Fruit fly (Drosophila melanogaster): ENCODE measurements around the gene CG32683.

CG32683 gene

DNA sequence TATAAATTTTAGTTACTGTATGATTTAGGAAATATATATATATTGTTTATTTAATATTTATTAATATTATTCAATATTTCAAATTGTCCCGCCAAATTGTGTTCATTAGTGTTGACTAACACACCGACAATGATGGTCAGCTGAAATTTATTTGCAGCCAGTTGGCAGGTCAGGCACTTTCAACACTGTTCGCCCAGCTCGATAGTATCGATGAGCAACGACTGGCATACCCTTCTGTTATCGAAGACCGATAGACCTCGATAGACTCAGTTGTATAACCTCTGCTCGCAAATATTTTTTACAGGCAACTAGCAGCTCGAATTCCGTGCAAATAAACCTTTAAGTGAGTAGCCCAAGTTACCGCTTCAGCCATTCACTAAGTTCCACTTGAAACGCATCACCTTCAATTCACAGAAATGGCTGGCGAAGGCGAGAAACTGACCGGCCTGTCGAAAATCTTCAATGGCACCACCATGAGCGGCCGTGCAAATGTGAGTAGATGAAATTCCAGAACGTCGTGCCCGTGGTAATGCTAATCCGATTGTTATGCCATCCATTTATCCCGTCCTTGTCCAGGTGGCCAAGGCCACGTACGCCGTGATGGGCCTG, 5.9 kb upstream of the CG32683 start, which contains the start of gene Neb-cGP (continued):
- TF ChIP-seq slp2 (GFP tag; optimal IDR thresholded peaks at IDR 0.05) (peak; percentile 2), vvl (GFP tag; IDR thresholded peaks at IDR 0.05) (peak; percentile 82), CG5953 (GFP tag; IDR thresholded peaks at IDR 0.05) (no peak), CG9817 (tag; optimal IDR thresholded peaks at IDR 0.05) (peak; percentile 68), CG13624 (GFP tag; optimal IDR thresholded peaks at IDR 0.05) (peak; percentile 70), CG4730 (GFP tag; IDR thresholded peaks at IDR 0.05) (no peak), pho (GFP tag; optimal IDR thresholded peaks at IDR 0.05) (peak; percentile 43), gsb (GFP tag; IDR thresholded peaks at IDR 0.05) (no peak), H2.0 (GFP tag; IDR thresholded peaks at IDR 0.05) (0 out of 2 replicates have a peak, but pooled peaks have one; percentile 17), CG3065 (GFP tag; optimal IDR thresholded peaks at IDR 0.05) (peak; percentile 41), Xrp1 (GFP tag; IDR thresholded peaks at IDR 0.05) (peak; percentile 48; the same call in 1 of the 2 replicates), CkIIα-i1 (GFP tag; IDR thresholded peaks at IDR 0.05) (no peak), Vsx1 (GFP tag; optimal IDR thresholded peaks at IDR 0.05) (no peak), CG13287 (GFP tag; IDR thresholded peaks at IDR 0.05; ENCODE audit: partially characterized antibody) (peak; percentile 97), Optix (GFP tag; IDR thresholded peaks at IDR 0.05) (no peak), CoRest (tag; optimal IDR thresholded peaks at IDR 0.05) (peak; percentile 72), ato (GFP tag; IDR thresholded peaks at IDR 0.05; ENCODE audit: partially characterized antibody) (peak; percentile 94), shn (GFP tag; optimal IDR thresholded peaks at IDR 0.05) (peak; percentile 38), lmd (GFP tag; IDR thresholded peaks at IDR 0.05) (peak; percentile 44; the same call in 1 of the 2 replicates), CG3847 (GFP tag; IDR thresholded peaks at IDR 0.05) (peak; percentile 95), CG11696 (GFP tag; IDR thresholded peaks at IDR 0.05) (no peak), Dip2 (GFP tag; IDR thresholded peaks at IDR 0.05) (no peak), pnt (GFP tag; optimal IDR thresholded peaks at IDR 0.05) (no peak), dpn (GFP tag; optimal IDR thresholded peaks at IDR 0.05) (peak; percentile 69 to 79), CG11398 (GFP tag; optimal IDR thresholded peaks at IDR 0.05) (no peak), CG10959 (GFP tag; IDR thresholded peaks at IDR 0.05) (no peak), mirr (GFP tag; optimal IDR thresholded peaks at IDR 0.05) (peak; percentile 45), CG18476 (GFP tag; optimal IDR thresholded peaks at IDR 0.05) (no peak), corto (GFP tag; optimal IDR thresholded peaks at IDR 0.05) (no peak), Atf3 (GFP tag; optimal IDR thresholded peaks at IDR 0.05) (peak; percentile 4), NFAT (GFP tag; IDR thresholded peaks at IDR 0.05) (peak; percentile 59; the same call in 1 of the 2 replicates), CG30020 (tag; optimal IDR thresholded peaks at IDR 0.05) (peak; percentile 45), CG32772 (GFP tag; IDR thresholded peaks at IDR 0.05) (no peak), CG1603 (tag; optimal IDR thresholded peaks at IDR 0.05) (peak; percentile 88), Lim3 (GFP tag; IDR thresholded peaks at IDR 0.05) (no peak), CG12104 (GFP tag; optimal IDR thresholded peaks at IDR 0.05) (no peak), CG3726 (GFP tag; IDR thresholded peaks at IDR 0.05) (no peak), usp (GFP tag; optimal IDR thresholded peaks at IDR 0.05) (no peak), emc (GFP tag; optimal IDR thresholded peaks at IDR 0.05) (peak; percentile 8), ssp (GFP tag; IDR thresholded peaks at IDR 0.05) (peak; percentile 52), Meics (GFP tag; optimal IDR thresholded peaks at IDR 0.05) (peak; percentile 43), Asciz (GFP tag; optimal IDR thresholded peaks at IDR 0.05) (no peak), CG13424 (tag; optimal IDR thresholded peaks at IDR 0.05) (peak; percentile 46), CG11085 (GFP tag; IDR thresholded peaks at IDR 0.05) (peak; percentile 71), Oaz (GFP tag; IDR thresholded peaks at IDR 0.05) (no peak), fd64A (GFP tag; optimal IDR thresholded peaks at IDR 0.05) (no peak), mam (GFP tag; optimal IDR thresholded peaks at IDR 0.05) (peak; percentile 80), CG2202 (tag; optimal IDR thresholded peaks at IDR 0.05) (peak; percentile 15), CG14050 (GFP tag; IDR thresholded peaks at IDR 0.05) (no peak), hb (GFP tag; IDR thresholded peaks at IDR 0.05; ENCODE audit: partially characterized antibody) (peak; percentile 90), fd3F (GFP tag; optimal IDR thresholded peaks at IDR 0.05) (peak; percentile 31)

All from whole organism, embryonic.